Worm (Caenorhabditis elegans): ENCODE measurements around the gene M05D6.9.

The M05D6.9 gene

ce11 chrII:8466874-8467273, 27.2 kb upstream of the M05D6.9 start, which contains the start of gene F22B5.10:
Gene F22B5.10 (plus strand): TSS chrII:8467174.
- TF ChIP-seq eor-1 (tag; optimal IDR thresholded peaks at IDR 0.05), result no peak
- peak; percentile 8 for TF ChIP-seq ama-1 (optimal IDR thresholded peaks at IDR 0.05)

ce11 chrII:8467809-8468208, 26.3 kb upstream of the M05D6.9 start, which contains the start of gene M05D6.2:
Gene M05D6.2 (plus strand): TSS chrII:8468109.
- TF ChIP-seq nhr-76 (tag; optimal IDR thresholded peaks at IDR 0.05), result no peak
- TF ChIP-seq pqm-1 (tag; optimal IDR thresholded peaks at IDR 0.05), result no peak
- no peak for TF ChIP-seq ceh-28 (tag; optimal IDR thresholded peaks at IDR 0.05)
- no peak for TF ChIP-seq ama-1 (optimal IDR thresholded peaks at IDR 0.05)
- no peak for TF ChIP-seq nhr-25 (tag; optimal IDR thresholded peaks at IDR 0.05)
- no peak for TF ChIP-seq lsy-12 (tag; optimal IDR thresholded peaks at IDR 0.05)
- no peak for TF ChIP-seq ceh-82 (tag; optimal IDR thresholded peaks at IDR 0.05)
- no peak for TF ChIP-seq nhr-12 (tag; optimal IDR thresholded peaks at IDR 0.05)
- no peak for TF ChIP-seq ceh-16 (tag; optimal IDR thresholded peaks at IDR 0.05)
- no peak for TF ChIP-seq elt-2 (tag; optimal IDR thresholded peaks at IDR 0.05)
- TF ChIP-seq pha-4 (tag; optimal IDR thresholded peaks at IDR 0.05), result no peak
- TF ChIP-seq egl-27 (tag; optimal IDR thresholded peaks at IDR 0.05), result no peak
- TF ChIP-seq sea-2 (GFP tag; optimal IDR thresholded peaks at IDR 0.05), result no peak
- TF ChIP-seq nhr-23 (tag; optimal IDR thresholded peaks at IDR 0.05), result no peak
- no peak for TF ChIP-seq lin-39 (tag; optimal IDR thresholded peaks at IDR 0.05)
- no peak for TF ChIP-seq snpc-4 (tag; optimal IDR thresholded peaks at IDR 0.05)

ce11 chrII:8471139-8471538, 22.9 kb upstream of the M05D6.9 start, which contains the start of gene M05D6.8:
Gene M05D6.8 (minus strand): TSS chrII:8471239.
- TF ChIP-seq nhr-67 (tag; optimal IDR thresholded peaks at IDR 0.05), result no peak
- no peak for TF ChIP-seq nhr-23 (tag; optimal IDR thresholded peaks at IDR 0.05)
- no peak for TF ChIP-seq elt-1 (tag; optimal IDR thresholded peaks at IDR 0.05)
- no peak for TF ChIP-seq nhr-76 (tag; optimal IDR thresholded peaks at IDR 0.05)
- no peak for TF ChIP-seq nhr-43 (tag; optimal IDR thresholded peaks at IDR 0.05; ENCODE audit: poor library complexity, severe bottlenecking)
- no peak for TF ChIP-seq ama-1 (optimal IDR thresholded peaks at IDR 0.05)
- no peak for TF ChIP-seq lsy-12 (tag; optimal IDR thresholded peaks at IDR 0.05)
- no peak for TF ChIP-seq daf-12 (tag; optimal IDR thresholded peaks at IDR 0.05)
- no peak for TF ChIP-seq ztf-11 (tag; optimal IDR thresholded peaks at IDR 0.05)
- no peak for TF ChIP-seq pha-4 (tag; optimal IDR thresholded peaks at IDR 0.05)
- TF ChIP-seq ceh-28 (tag; optimal IDR thresholded peaks at IDR 0.05), result no peak
- no peak for TF ChIP-seq aly-2 (tag; optimal IDR thresholded peaks at IDR 0.05)
- no peak for TF ChIP-seq elt-3 (tag; optimal IDR thresholded peaks at IDR 0.05)
- TF ChIP-seq egl-27 (tag; optimal IDR thresholded peaks at IDR 0.05), result no peak
- no peak for TF ChIP-seq zag-1 (tag; optimal IDR thresholded peaks at IDR 0.05)
- TF ChIP-seq hmg-11 (tag; optimal IDR thresholded peaks at IDR 0.05), result no peak
- TF ChIP-seq unc-62 (GFP tag; optimal IDR thresholded peaks at IDR 0.05), result no peak
- TF ChIP-seq fkh-2 (tag; optimal IDR thresholded peaks at IDR 0.05), result no peak
- TF ChIP-seq egl-5 (tag; optimal IDR thresholded peaks at IDR 0.05), result no peak
- TF ChIP-seq snpc-4 (tag; optimal IDR thresholded peaks at IDR 0.05), result no peak

ce11 chrII:8472916-8473315, 21.2 kb upstream of the M05D6.9 start:
- TF ChIP-seq daf-12 (tag; optimal IDR thresholded peaks at IDR 0.05), result no peak
- no peak for TF ChIP-seq eor-1 (tag; optimal IDR thresholded peaks at IDR 0.05)
- TF ChIP-seq ceh-9 (tag; optimal IDR thresholded peaks at IDR 0.05), result no peak
- TF ChIP-seq pqm-1 (tag; optimal IDR thresholded peaks at IDR 0.05), result no peak
- TF ChIP-seq nhr-12 (tag; optimal IDR thresholded peaks at IDR 0.05), result no peak
- TF ChIP-seq ZK546.5 (tag; optimal IDR thresholded peaks at IDR 0.05), result no peak

- TF ChIP-seq ceh-28 (tag; optimal IDR thresholded peaks at IDR 0.05) (no peak), eor-1 (tag; optimal IDR thresholded peaks at IDR 0.05) (no peak), pqm-1 (tag; optimal IDR thresholded peaks at IDR 0.05) (no peak), fos-1 (tag; optimal IDR thresholded peaks at IDR 0.05) (no peak), egl-5 (tag; optimal IDR thresholded peaks at IDR 0.05) (no peak), ama-1 (optimal IDR thresholded peaks at IDR 0.05) (no peak), aly-2 (tag; optimal IDR thresholded peaks at IDR 0.05) (no peak), nhr-25 (tag; optimal IDR thresholded peaks at IDR 0.05) (no peak), ceh-9 (tag; optimal IDR thresholded peaks at IDR 0.05) (no peak), pha-4 (tag; optimal IDR thresholded peaks at IDR 0.05) (no peak), ceh-16 (tag; optimal IDR thresholded peaks at IDR 0.05) (no peak), daf-12 (tag; optimal IDR thresholded peaks at IDR 0.05) (no peak), tbx-2 (tag; optimal IDR thresholded peaks at IDR 0.05) (no peak), mml-1 (tag; optimal IDR thresholded peaks at IDR 0.05) (no peak)
Observed at ce11 chrII:8475306-8475822, 18.7 kb upstream of the M05D6.9 start, which contains the start of the genes M05D6.1 and M05D6.3. Gene M05D6.1 (minus strand): TSS chrII:8475406. Gene M05D6.3 (plus strand): TSS chrII:8475772.

Data from whole organism, L3 larva.